Worm (Caenorhabditis elegans): ENCODE measurements around the gene rip-1.
A peak's percentile ranks its signal among the peaks of the same experiment; 100 is the strongest.
"Not testable (repeated sequence)": the region's sequence is repeated elsewhere in the genome, so short reads cannot be mapped to it uniquely, and the experiment has no call there.

The rip-1 gene

DNA sequence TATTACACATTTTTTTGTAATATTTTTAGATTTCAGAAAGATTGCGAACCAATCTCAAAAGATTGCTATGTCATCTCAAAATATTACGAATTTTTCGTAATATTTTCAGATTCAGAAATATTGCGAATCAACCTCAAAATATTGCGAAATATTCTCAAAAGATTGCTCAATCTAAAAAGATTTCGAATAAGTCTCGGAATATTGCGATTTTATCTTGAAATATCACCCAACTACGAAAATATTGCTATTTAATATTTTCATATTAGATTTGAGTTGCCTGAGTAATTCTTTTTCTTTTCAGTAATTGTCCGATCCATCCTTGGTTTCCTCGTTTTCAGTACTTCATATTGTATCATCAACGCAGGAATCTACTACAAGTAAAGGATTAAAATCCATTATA, 36.7 kb downstream of the rip-1 start, which contains the start of gene Y70G10A.4:
Y70G10A.4 (plus strand) TSS at position 301 of the 400 bp plus-strand sequence.
- TF ChIP-seq mdl-1, pqm-1, nhr-11 (tag; optimal IDR thresholded peaks at IDR 0.05): not testable (repeated sequence)

- TF ChIP-seq elt-3 (tag; optimal IDR thresholded peaks at IDR 0.05) (peak in 2 of 6 experiments; percentile 59 to 81), vab-15 (tag; optimal IDR thresholded peaks at IDR 0.05) (no peak), Y116A8C.19 (tag; optimal IDR thresholded peaks at IDR 0.05; ENCODE audit: borderline replicate concordance) (no peak), zip-4 (GFP tag; optimal IDR thresholded peaks at IDR 0.05) (no peak), lir-3 (tag; optimal IDR thresholded peaks at IDR 0.05; ENCODE audit: poor library complexity) (peak; percentile 51), nhr-28 (tag; optimal IDR thresholded peaks at IDR 0.05) (no peak), nhr-85 (tag) (peak; percentile 89), aha-1 (tag; optimal IDR thresholded peaks at IDR 0.05) (no peak), nhr-84 (tag; optimal IDR thresholded peaks at IDR 0.05) (no peak), efl-1 (optimal IDR thresholded peaks at IDR 0.05) (peak; percentile 82 to 90), efl-1 (GFP tag; optimal IDR thresholded peaks at IDR 0.05 in 1 of 2) (peak; percentile 90 to 98), ztf-4 (tag; optimal IDR thresholded peaks at IDR 0.05) (peak; percentile 40), irx-1 (tag; optimal IDR thresholded peaks at IDR 0.05) (peak; percentile 66), unc-98 (GFP tag; IDR thresholded peaks at IDR 0.05) (no peak), fkh-4 (tag; optimal IDR thresholded peaks at IDR 0.05; ENCODE audit: borderline replicate concordance) (no peak), hlh-4 (tag; optimal IDR thresholded peaks at IDR 0.05) (no peak), nhr-237 (tag; optimal IDR thresholded peaks at IDR 0.05) (peak; percentile 38), fkh-8 (tag; optimal IDR thresholded peaks at IDR 0.05) (no peak), elt-2 (tag; optimal IDR thresholded peaks at IDR 0.05) (peak; percentile 31), egl-13 (tag; optimal IDR thresholded peaks at IDR 0.05) (peak; percentile 71), sox-4 (tag; optimal IDR thresholded peaks at IDR 0.05) (peak; percentile 56), skn-1 (tag; optimal IDR thresholded peaks at IDR 0.05) (peak; percentile 92), nhr-47 (tag; optimal IDR thresholded peaks at IDR 0.05) (peak; percentile 88), hpl-2 (GFP tag; optimal IDR thresholded peaks at IDR 0.05) (no peak), blmp-1 (tag; optimal IDR thresholded peaks at IDR 0.05) (peak; percentile 90), fos-1 (tag; optimal IDR thresholded peaks at IDR 0.05) (peak; percentile 39), lin-15B (tag; optimal IDR thresholded peaks at IDR 0.05) (peak; percentile 89), mdl-1 (tag; optimal IDR thresholded peaks at IDR 0.05) (peak in 1 of 2 experiments; percentile 76), unc-130 (tag; optimal IDR thresholded peaks at IDR 0.05) (peak; percentile 96), nhr-90 (tag; optimal IDR thresholded peaks at IDR 0.05; ENCODE audit: poor library complexity) (peak; percentile 77), aly-2 (tag; optimal IDR thresholded peaks at IDR 0.05) (peak; percentile 27), dsc-1 (tag; optimal IDR thresholded peaks at IDR 0.05) (peak; percentile 78), isw-1 (GFP tag; IDR thresholded peaks at IDR 0.05) (no peak), dpl-1 (GFP tag; optimal IDR thresholded peaks at IDR 0.05) (peak; percentile 84 to 93 (median 87)), unc-30 (tag; optimal IDR thresholded peaks at IDR 0.05) (no peak), pax-3 (tag; optimal IDR thresholded peaks at IDR 0.05) (peak; percentile 16), snpc-4 (tag; optimal IDR thresholded peaks at IDR 0.05) (peak; percentile 46), unc-62 (GFP tag; optimal IDR thresholded peaks at IDR 0.05) (no peak), lin-13 (GFP tag; optimal IDR thresholded peaks at IDR 0.05) (peak; percentile 82), F16B12.6 (tag; optimal IDR thresholded peaks at IDR 0.05) (peak; percentile 53), lin-35 (GFP tag; optimal IDR thresholded peaks at IDR 0.05) (peak; percentile 91 to 94), jun-1 (tag; optimal IDR thresholded peaks at IDR 0.05) (peak; percentile 50), tbx-2 (tag; optimal IDR thresholded peaks at IDR 0.05) (peak; percentile 82), ces-1 (GFP tag; optimal IDR thresholded peaks at IDR 0.05) (no peak), nhr-11 (tag; optimal IDR thresholded peaks at IDR 0.05) (peak; percentile 35), nhr-12 (tag; optimal IDR thresholded peaks at IDR 0.05) (no peak), rnt-1 (tag; optimal IDR thresholded peaks at IDR 0.05) (no peak), lin-14 (GFP tag; optimal IDR thresholded peaks at IDR 0.05) (no peak), hlh-17 (GFP tag; optimal IDR thresholded peaks at IDR 0.05; ENCODE audit: borderline replicate concordance) (no peak), ceh-88 (GFP tag; IDR thresholded peaks at IDR 0.05) (no peak)
These were observed 40.0 kb downstream of the rip-1 start, which contains the start of the genes rde-4 and cox-14 for ce11 chrIII:10218587-10218986. TSS of gene rde-4 (minus strand) at chrIII:10218646. TSS of gene cox-14 (plus strand) at chrIII:10218942.
